Worm (Caenorhabditis elegans) whole organism, L2 larva: ENCODE data around the gene nasp-2.
A peak's percentile ranks its signal among the peaks of the same experiment; 100 is the strongest.

Experiments used
- C34F6.9 ChIP-seq: fragments of 150-350 bp; optimal IDR thresholded peaks from 2 replicates; lab custom pipeline; 2014; ENCODE audit warnings: missing biosample characterization, missing genetic modification characterization
- F13H6.1 ChIP-seq: sonication (generic microtip); optimal IDR thresholded peaks from 2 replicates; lab custom pipeline; 2016; ENCODE audit warnings: missing genetic modification characterization, missing compliant biosample characterization
- R02D3.7 ChIP-seq: fragments of 150-350 bp; optimal IDR thresholded peaks from 2 replicates; lab custom pipeline; 2014; ENCODE audit warnings: missing biosample characterization, missing genetic modification characterization
- Y55F3AM.14 ChIP-seq: fragments of 200-800 bp; sonication (Bioruptor generic); optimal IDR thresholded peaks from 2 replicates; lab custom pipeline; 2018; ENCODE audit warnings: mild to moderate bottlenecking, missing genetic modification characterization, missing compliant biosample characterization
- ZK546.5 ChIP-seq: sonication (generic microtip); optimal IDR thresholded peaks from 2 replicates; lab custom pipeline; 2017; ENCODE audit warnings: missing biosample characterization, missing genetic modification characterization
- alr-1 ChIP-seq: fragments of 150-350 bp; optimal IDR thresholded peaks from 2 replicates; lab custom pipeline; 2014; ENCODE audit warnings: missing biosample characterization, missing genetic modification characterization
- aly-2 ChIP-seq: fragments of 150-350 bp; optimal IDR thresholded peaks from 2 replicates; lab custom pipeline; 2014; ENCODE audit warnings: missing biosample characterization, missing genetic modification characterization
- blmp-1 ChIP-seq: sonication (generic microtip); optimal IDR thresholded peaks from 2 replicates; lab custom pipeline; 2017; ENCODE audit warnings: missing genetic modification characterization, mild to moderate bottlenecking, missing compliant biosample characterization, antibody characterized with exemption, moderate library complexity; ENCODE audit not compliant: insufficient read depth
- ceh-16 ChIP-seq: fragments of 150-350 bp; optimal IDR thresholded peaks from 2 replicates; lab custom pipeline; 2014; ENCODE audit warnings: missing biosample characterization, missing genetic modification characterization
- ceh-82 ChIP-seq: fragments of 150-350 bp; optimal IDR thresholded peaks from 2 replicates; lab custom pipeline; 2014; ENCODE audit warnings: missing biosample characterization, missing genetic modification characterization
- crh-2 ChIP-seq: sonication (generic microtip); optimal IDR thresholded peaks from 2 replicates; lab custom pipeline; 2017; ENCODE audit warnings: missing biosample characterization, missing genetic modification characterization
- dmd-4 ChIP-seq: sonication (generic microtip); optimal IDR thresholded peaks from 2 replicates; lab custom pipeline; 2017; ENCODE audit warnings: missing biosample characterization, missing genetic modification characterization
- egl-27 ChIP-seq: sonication (generic microtip); optimal IDR thresholded peaks from 3 replicates; lab custom pipeline; 2017; ENCODE audit warnings: missing biosample characterization, missing genetic modification reagents, missing genetic modification characterization
- elt-1 ChIP-seq: fragments of 150-350 bp; optimal IDR thresholded peaks from 2 replicates; lab custom pipeline; 2014; ENCODE audit warnings: missing biosample characterization, missing genetic modification characterization
- gmeb-1 ChIP-seq: fragments of 150-350 bp; optimal IDR thresholded peaks from 2 replicates; lab custom pipeline; 2014; ENCODE audit warnings: missing biosample characterization, missing genetic modification characterization
- lin-13 ChIP-seq: fragments of 150-350 bp; optimal IDR thresholded peaks from 2 replicates; lab custom pipeline; 2014; ENCODE audit warnings: missing biosample characterization, missing genetic modification reagents, missing genetic modification characterization
- lin-39 ChIP-seq: fragments of 150-350 bp; optimal IDR thresholded peaks from 2 replicates; lab custom pipeline; 2014; ENCODE audit warnings: missing biosample characterization, missing genetic modification reagents, missing genetic modification characterization
- lsy-2 ChIP-seq, 2 experiments: fragments of 150-350 bp in 1 of 2; sonication (generic microtip) in 1 of 2; optimal IDR thresholded peaks; 2 replicates each; lab custom pipeline; 2014 to 2017; ENCODE audit warnings: missing biosample characterization in 2 of 2, missing genetic modification characterization in 2 of 2
- mab-5 ChIP-seq: fragments of 150-350 bp; optimal IDR thresholded peaks from 2 replicates; lab custom pipeline; 2014; ENCODE audit warnings: missing biosample characterization, missing genetic modification characterization
- mbf-1 ChIP-seq: sonication (generic microtip); optimal IDR thresholded peaks from 2 replicates; lab custom pipeline; 2017; ENCODE audit warnings: missing biosample characterization, missing genetic modification characterization
- mdl-1 ChIP-seq, 2 experiments: fragments of 150-350 bp in 1 of 2; sonication (generic microtip) in 1 of 2; optimal IDR thresholded peaks; 2 replicates each; lab custom pipeline; 2017; ENCODE audit warnings: missing biosample characterization in 2 of 2, missing genetic modification characterization in 2 of 2
- nhr-10 ChIP-seq: sonication (generic microtip); optimal IDR thresholded peaks from 2 replicates; lab custom pipeline; 2017; ENCODE audit warnings: missing biosample characterization, missing genetic modification characterization
- nhr-11 ChIP-seq: fragments of 150-350 bp; optimal IDR thresholded peaks from 2 replicates; lab custom pipeline; 2014; ENCODE audit warnings: missing biosample characterization, missing genetic modification characterization
- nhr-12 ChIP-seq: fragments of 150-350 bp; optimal IDR thresholded peaks from 2 replicates; lab custom pipeline; 2014; ENCODE audit warnings: missing biosample characterization, missing genetic modification characterization
- nhr-129 ChIP-seq: fragments of 150-350 bp; optimal IDR thresholded peaks from 2 replicates; lab custom pipeline; 2014; ENCODE audit warnings: missing biosample characterization, missing genetic modification characterization
- nhr-21 ChIP-seq: fragments of 150-350 bp; optimal IDR thresholded peaks from 2 replicates; lab custom pipeline; 2014; ENCODE audit warnings: missing biosample characterization, missing genetic modification characterization
- nhr-237 ChIP-seq: fragments of 150-350 bp; optimal IDR thresholded peaks from 2 replicates; lab custom pipeline; 2014; ENCODE audit warnings: missing biosample characterization, missing genetic modification characterization
- nhr-25 ChIP-seq: fragments of 150-350 bp; sonication (generic microtip); optimal IDR thresholded peaks from 3 replicates; lab custom pipeline; 2014; ENCODE audit warnings: missing biosample characterization, missing genetic modification characterization
- nhr-6 ChIP-seq: fragments of 150-350 bp; optimal IDR thresholded peaks from 2 replicates; lab custom pipeline; 2014; ENCODE audit warnings: missing biosample characterization, missing genetic modification characterization
- nhr-77 ChIP-seq: fragments of 150-350 bp; optimal IDR thresholded peaks from 2 replicates; lab custom pipeline; 2014; ENCODE audit warnings: missing biosample characterization, missing genetic modification characterization
- peb-1 ChIP-seq: fragments of 150-350 bp; optimal IDR thresholded peaks from 2 replicates; lab custom pipeline; 2014; ENCODE audit warnings: missing biosample characterization, missing genetic modification characterization
- sem-4 ChIP-seq: fragments of 150-350 bp; optimal IDR thresholded peaks from 2 replicates; lab custom pipeline; 2014; ENCODE audit warnings: missing biosample characterization, missing genetic modification reagents, missing genetic modification characterization
- sma-9 ChIP-seq, 2 experiments: fragments of 150-350 bp in 1 of 2; sonication (generic microtip) in 1 of 2; optimal IDR thresholded peaks; 2 replicates each; lab custom pipeline; 2014 to 2016; ENCODE audit warnings: missing genetic modification characterization in 2 of 2, mild to moderate bottlenecking in 1 of 2, missing biosample characterization in 1 of 2, missing compliant biosample characterization in 1 of 2, missing genetic modification reagents in 1 of 2, moderate library complexity in 1 of 2
- snpc-4 ChIP-seq: fragments of 150-350 bp; optimal IDR thresholded peaks from 2 replicates; lab custom pipeline; 2014; ENCODE audit warnings: missing biosample characterization, missing genetic modification characterization
- unc-39 ChIP-seq: fragments of 150-350 bp; optimal IDR thresholded peaks from 2 replicates; lab custom pipeline; 2014; ENCODE audit warnings: missing biosample characterization, missing genetic modification characterization
- unc-55 ChIP-seq: fragments of 150-350 bp; sonication (generic microtip); optimal IDR thresholded peaks from 3 replicates; lab custom pipeline; 2014; ENCODE audit warnings: missing biosample characterization, missing genetic modification reagents, missing genetic modification characterization
- zag-1 ChIP-seq: fragments of 150-350 bp; optimal IDR thresholded peaks from 2 replicates; lab custom pipeline; 2014; ENCODE audit warnings: missing biosample characterization, missing genetic modification characterization
- ztf-11 ChIP-seq: sonication (generic microtip); optimal IDR thresholded peaks from 2 replicates; lab custom pipeline; 2017; ENCODE audit warnings: missing biosample characterization, missing genetic modification characterization
- ztf-4 ChIP-seq: fragments of 150-350 bp; optimal IDR thresholded peaks from 2 replicates; lab custom pipeline; 2014; ENCODE audit warnings: missing biosample characterization, missing genetic modification characterization

Gene nasp-2

ce11 chrV:13288881-13289280 is 23.2 kb downstream of the nasp-2 start:
- TF ChIP-seq C34F6.9 = peak; percentile 8
- peak; percentile 37 for TF ChIP-seq F13H6.1 (tag; lab: Kevin White, UChicago)
- TF ChIP-seq egl-27 = no peak
- no peak for TF ChIP-seq snpc-4 (tag; lab: Kevin White, UChicago)
- TF ChIP-seq gmeb-1 (tag; lab: Kevin White, UChicago) = no peak
- TF ChIP-seq nhr-21 (tag; lab: Kevin White, UChicago) = no peak
- no peak for TF ChIP-seq nhr-12
- no peak for TF ChIP-seq sem-4 (tag; lab: Kevin White, UChicago)
- TF ChIP-seq nhr-237 = no peak
- TF ChIP-seq crh-2 (tag; lab: Kevin White, UChicago) = no peak
- no peak for TF ChIP-seq nhr-6 (tag; lab: Kevin White, UChicago)
- no peak for TF ChIP-seq lin-39
- no peak for TF ChIP-seq aly-2 (tag; lab: Kevin White, UChicago)
- peak; percentile 6 for TF ChIP-seq mab-5
- TF ChIP-seq ceh-16 (tag; lab: Kevin White, UChicago) = no peak
- no peak for TF ChIP-seq ztf-4 (tag; lab: Kevin White, UChicago)
- TF ChIP-seq nhr-25 (tag; lab: Kevin White, UChicago) = no peak
- TF ChIP-seq unc-55 = no peak
- TF ChIP-seq nhr-10 = no peak
- peak; percentile 1 for TF ChIP-seq nhr-129 (tag; lab: Kevin White, UChicago)
- TF ChIP-seq Y55F3AM.14 (GFP tag; lab: Kevin White, UChicago) = no peak
- peak in 1 of 2 experiments; percentile 17 for TF ChIP-seq lsy-2 (tag; optimal IDR thresholded peaks at IDR 0.05; lab: Kevin White, UChicago)
- TF ChIP-seq mdl-1 (tag; optimal IDR thresholded peaks at IDR 0.05; lab: Kevin White, UChicago) = no peak
- no peak for TF ChIP-seq sma-9 (GFP tag; optimal IDR thresholded peaks at IDR 0.05; lab: Kevin White, UChicago)
- TF ChIP-seq sma-9 (tag; optimal IDR thresholded peaks at IDR 0.05; lab: Kevin White, UChicago) = no peak
- TF ChIP-seq blmp-1 (tag; lab: Kevin White, UChicago) = no peak
- TF ChIP-seq nhr-11 (tag; lab: Kevin White, UChicago) = no peak
- no peak for TF ChIP-seq zag-1 (tag; lab: Kevin White, UChicago)
- no peak for TF ChIP-seq nhr-77 (tag; lab: Kevin White, UChicago)
- TF ChIP-seq lin-13 (GFP tag; lab: Kevin White, UChicago) = no peak
- TF ChIP-seq elt-1 (tag; lab: Kevin White, UChicago) = no peak
- TF ChIP-seq alr-1 (tag; lab: Kevin White, UChicago) = no peak
- TF ChIP-seq R02D3.7 (tag; lab: Kevin White, UChicago) = no peak
- TF ChIP-seq unc-39 (tag; lab: Kevin White, UChicago) = no peak
- TF ChIP-seq, all 48 proteins: peak for 5

ce11 chrV:13286525-13286924 is 25.5 kb downstream of the nasp-2 start:
- TF ChIP-seq ceh-82 (tag; lab: Kevin White, UChicago) = no peak
- TF ChIP-seq R02D3.7 (tag; lab: Kevin White, UChicago) = no peak
- TF ChIP-seq aly-2 (tag; lab: Kevin White, UChicago) = no peak
- no peak for TF ChIP-seq crh-2 (tag; lab: Kevin White, UChicago)
- TF ChIP-seq ZK546.5 (tag; lab: Kevin White, UChicago) = no peak
- no peak for TF ChIP-seq nhr-129 (tag; lab: Kevin White, UChicago)
- no peak for TF ChIP-seq nhr-77 (tag; lab: Kevin White, UChicago)
- no peak for TF ChIP-seq blmp-1 (tag; lab: Kevin White, UChicago)
- TF ChIP-seq ztf-11 (tag; lab: Kevin White, UChicago) = no peak
- TF ChIP-seq mbf-1 (tag; lab: Kevin White, UChicago) = no peak
- no peak for TF ChIP-seq lin-39
- no peak for TF ChIP-seq peb-1
- TF ChIP-seq nhr-10 = no peak
- TF ChIP-seq C34F6.9 = no peak
- TF ChIP-seq elt-1 (tag; lab: Kevin White, UChicago) = no peak
- no peak for TF ChIP-seq ceh-16 (tag; lab: Kevin White, UChicago)
- TF ChIP-seq nhr-237 = no peak

- peak; percentile 48 for TF ChIP-seq sma-9 (GFP tag; optimal IDR thresholded peaks at IDR 0.05; lab: Kevin White, UChicago)
- no peak for TF ChIP-seq sma-9 (tag; optimal IDR thresholded peaks at IDR 0.05; lab: Kevin White, UChicago)
- TF ChIP-seq lsy-2 (tag; optimal IDR thresholded peaks at IDR 0.05; lab: Kevin White, UChicago) = peak in 1 of 2 experiments; percentile 28
- TF ChIP-seq dmd-4 (tag; lab: Kevin White, UChicago) = no peak
- peak; percentile 14 for TF ChIP-seq sem-4 (tag; lab: Kevin White, UChicago)
These were observed 26.8 kb downstream of the nasp-2 start for ce11 chrV:13285284-13285683.
